Worm (Caenorhabditis elegans): ENCODE measurements around the gene hal-3.

DNA sequence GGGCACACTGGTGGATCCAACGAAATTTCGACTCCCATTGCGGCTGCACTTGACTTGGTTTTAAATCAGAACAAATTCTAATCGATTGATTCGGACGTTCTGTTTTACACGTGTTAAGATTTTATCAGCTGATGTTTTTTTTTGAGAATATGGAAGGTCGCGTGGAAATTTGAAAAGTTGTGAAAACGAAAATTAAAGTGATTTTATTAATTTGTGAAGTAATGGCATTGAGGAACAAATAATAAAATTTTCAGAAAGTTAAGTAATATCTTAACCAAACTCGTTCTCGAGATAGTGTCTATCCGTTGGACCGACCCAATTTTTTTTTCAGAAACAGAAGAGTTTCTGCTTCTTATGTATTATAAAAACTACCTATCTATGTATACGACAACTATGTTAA is 34.8 kb upstream of the hal-3 start, which contains the start of gene ZK1307.4:
- TF ChIP-seq hmbx-1 (tag; optimal IDR thresholded peaks at IDR 0.05), result no peak
- no peak for TF ChIP-seq pes-1 (GFP tag; IDR thresholded peaks at IDR 0.05)
- TF ChIP-seq ama-1 (optimal IDR thresholded peaks at IDR 0.05), result no peak
- no peak for TF ChIP-seq ceh-36 (tag; optimal IDR thresholded peaks at IDR 0.05)
- no peak for TF ChIP-seq flt-1 (GFP tag; IDR thresholded peaks at IDR 0.05)
- TF ChIP-seq scrt-1 (GFP tag; IDR thresholded peaks at IDR 0.05), result no peak
- no peak for TF ChIP-seq F13C5.2 (tag; optimal IDR thresholded peaks at IDR 0.05)
- no peak for TF ChIP-seq hmg-4 (GFP tag; optimal IDR thresholded peaks at IDR 0.05)
- no peak for TF ChIP-seq B0310.2 (tag; optimal IDR thresholded peaks at IDR 0.05)
- no peak for TF ChIP-seq ceh-13 (GFP tag; optimal IDR thresholded peaks at IDR 0.05)
- no peak for TF ChIP-seq aly-1 (tag; optimal IDR thresholded peaks at IDR 0.05)
- no peak for TF ChIP-seq hnd-1 (tag; optimal IDR thresholded peaks at IDR 0.05)
- TF ChIP-seq tbx-37 (GFP tag; conservative IDR thresholded peaks at IDR 0.05), result no peak
- TF ChIP-seq tra-4 (tag; optimal IDR thresholded peaks at IDR 0.05), result no peak
